Fruit fly (Drosophila melanogaster) whole organism, embryonic: ENCODE data around the gene CG8507.
A peak's percentile ranks its signal among the peaks of the same experiment; 100 is the strongest.

ENCODE experiments used
- ATbp ChIP-seq: fragments of 200-800 bp; sonication (Bioruptor generic); optimal IDR thresholded peaks from 2 replicates; lab custom pipeline; 2017; ENCODE audit warnings: missing biosample characterization, mild to moderate bottlenecking, missing genetic modification characterization, missing genetic modification reagents
- Abd-B ChIP-seq: fragments of 200-800 bp; sonication (Bioruptor generic); optimal IDR thresholded peaks from 2 replicates; lab custom pipeline; 2018; ENCODE audit warnings: missing biosample characterization, mild to moderate bottlenecking, missing genetic modification characterization, moderate library complexity
- Aef1 ChIP-seq: fragments of 200-800 bp; sonication (Bioruptor generic); IDR thresholded peaks from 3 replicates; pipeline ENCODE4 v1.3.6; 2022; ENCODE audit warnings: missing biosample characterization, missing genetic modification characterization
- CG10209 ChIP-seq: fragments of 200-800 bp; sonication (Bioruptor generic); optimal IDR thresholded peaks from 3 replicates; lab custom pipeline; 2017; ENCODE audit warnings: missing biosample characterization, mild to moderate bottlenecking, missing genetic modification characterization, missing genetic modification reagents
- CG10654 ChIP-seq: fragments of 200-800 bp; sonication (Bioruptor generic); optimal IDR thresholded peaks from 2 replicates; lab custom pipeline; 2016; ENCODE audit warnings: missing biosample characterization, missing genetic modification characterization
- CG12744 ChIP-seq: fragments of 200-800 bp; sonication (Bioruptor generic); optimal IDR thresholded peaks from 2 replicates; lab custom pipeline; 2016; ENCODE audit warnings: missing biosample characterization, missing genetic modification characterization
- CG14050 ChIP-seq: fragments of 200-800 bp; sonication (Bioruptor generic); IDR thresholded peaks from 3 replicates; pipeline ENCODE4 v1.3.6; 2022; ENCODE audit warnings: missing biosample characterization, missing genetic modification characterization
- CG14860 ChIP-seq: fragments of 200-800 bp; sonication (Bioruptor generic); IDR thresholded peaks from 3 replicates; pipeline ENCODE4 v1.3.6; 2022; ENCODE audit warnings: missing biosample characterization, missing genetic modification characterization; ENCODE audit not compliant: partially characterized antibody
- CG17361 ChIP-seq: fragments of 200-800 bp; sonication (Bioruptor generic); IDR thresholded peaks from 3 replicates; pipeline ENCODE4 v1.3.6; 2022; ENCODE audit warnings: missing biosample characterization, missing genetic modification characterization
- CG17802 ChIP-seq: fragments of 200-800 bp; sonication (Bioruptor generic); optimal IDR thresholded peaks from 2 replicates; lab custom pipeline; 2018; ENCODE audit warnings: missing biosample characterization, mild to moderate bottlenecking, missing genetic modification characterization, moderate library complexity
- CG17829 ChIP-seq: fragments of 200-800 bp; optimal IDR thresholded peaks from 2 replicates; lab custom pipeline; 2019; ENCODE audit warnings: missing biosample characterization, mild to moderate bottlenecking, missing genetic modification characterization, moderate library complexity
- CG18619 ChIP-seq: fragments of 200-800 bp; sonication (Bioruptor generic); optimal IDR thresholded peaks from 3 replicates; lab custom pipeline; 2017; ENCODE audit warnings: missing biosample characterization, mild to moderate bottlenecking, missing genetic modification characterization
- CG31224 ChIP-seq: fragments of 200-800 bp; sonication (Bioruptor generic); IDR thresholded peaks from 2 replicates; pipeline ENCODE4 v1.3.6; 2022; ENCODE audit warnings: missing biosample characterization, missing genetic modification characterization
- CG32772 ChIP-seq: fragments of 200-800 bp; sonication (Bioruptor generic); IDR thresholded peaks from 2 replicates; pipeline ENCODE4 v1.3.6; 2022; ENCODE audit warnings: missing biosample characterization, missing genetic modification characterization
- CG4404 ChIP-seq: fragments of 200-800 bp; sonication (Bioruptor generic); IDR thresholded peaks from 2 replicates; pipeline ENCODE4 v1.3.6; 2022; ENCODE audit warnings: missing biosample characterization, missing genetic modification characterization
- CG5245 ChIP-seq: fragments of 200-800 bp; sonication (Bioruptor generic); optimal IDR thresholded peaks from 3 replicates; lab custom pipeline; 2016; ENCODE audit warnings: missing biosample characterization, missing genetic modification characterization
- CG6791 ChIP-seq: fragments of 200-800 bp; sonication (Bioruptor generic); IDR thresholded peaks from 3 replicates; pipeline ENCODE4 v1.3.6; 2022; ENCODE audit warnings: missing biosample characterization, missing genetic modification characterization; ENCODE audit not compliant: partially characterized antibody
- CG7556 ChIP-seq: fragments of 200-800 bp; sonication (Bioruptor generic); optimal IDR thresholded peaks from 2 replicates; lab custom pipeline; 2017; ENCODE audit warnings: missing biosample characterization, mild to moderate bottlenecking, missing genetic modification characterization
- CG7928 ChIP-seq: fragments of 200-800 bp; sonication (Bioruptor generic); optimal IDR thresholded peaks from 2 replicates; lab custom pipeline; 2017; ENCODE audit warnings: missing biosample characterization, mild to moderate bottlenecking, missing genetic modification characterization
- CG7987 ChIP-seq: fragments of 200-800 bp; sonication (Bioruptor generic); optimal IDR thresholded peaks from 2 replicates; lab custom pipeline; 2018; ENCODE audit warnings: missing biosample characterization, mild to moderate bottlenecking, missing genetic modification characterization, moderate library complexity
- CG8089 ChIP-seq: fragments of 200-800 bp; sonication (Bioruptor generic); optimal IDR thresholded peaks from 3 replicates; lab custom pipeline; 2016; ENCODE audit warnings: missing biosample characterization, missing genetic modification characterization
- CG8359 ChIP-seq: fragments of 200-800 bp; sonication (Bioruptor generic); optimal IDR thresholded peaks from 2 replicates; lab custom pipeline; 2017; ENCODE audit warnings: missing biosample characterization, mild to moderate bottlenecking, missing genetic modification characterization, borderline replicate concordance
- CG8924 ChIP-seq: fragments of 200-800 bp; optimal IDR thresholded peaks from 3 replicates; lab custom pipeline; 2019; ENCODE audit warnings: missing biosample characterization, mild to moderate bottlenecking, missing genetic modification characterization, moderate library complexity
- CG9609 ChIP-seq: fragments of 200-800 bp; sonication (Bioruptor generic); optimal IDR thresholded peaks from 3 replicates; lab custom pipeline; 2016; ENCODE audit warnings: missing biosample characterization, missing genetic modification characterization
- CG9932 ChIP-seq: fragments of 200-800 bp; sonication (Bioruptor generic); IDR thresholded peaks from 2 replicates; pipeline ENCODE4 v1.3.6; 2022; ENCODE audit warnings: missing biosample characterization, missing genetic modification characterization
- Dad ChIP-seq: fragments of 200-800 bp; sonication (Bioruptor generic); optimal IDR thresholded peaks from 3 replicates; lab custom pipeline; 2016; ENCODE audit warnings: missing biosample characterization, missing genetic modification characterization
- E2f2 ChIP-seq: fragments of 200-800 bp; sonication (Bioruptor generic); IDR thresholded peaks from 2 replicates; pipeline ENCODE4 v1.3.6; 2022; ENCODE audit warnings: missing biosample characterization, missing genetic modification characterization
- Ets97D ChIP-seq: fragments of 200-800 bp; sonication (Bioruptor generic); optimal IDR thresholded peaks from 3 replicates; lab custom pipeline; 2016; ENCODE audit warnings: missing biosample characterization, missing genetic modification characterization
- Fer1 ChIP-seq: fragments of 200-800 bp; sonication (Bioruptor generic); optimal IDR thresholded peaks from 2 replicates; lab custom pipeline; 2017; ENCODE audit warnings: missing biosample characterization, mild to moderate bottlenecking, missing genetic modification characterization
- Fer2 ChIP-seq: fragments of 200-800 bp; sonication (Bioruptor generic); optimal IDR thresholded peaks from 2 replicates; lab custom pipeline; 2018; ENCODE audit warnings: missing biosample characterization, mild to moderate bottlenecking, missing genetic modification characterization, moderate library complexity
- Hsf ChIP-seq: fragments of 200-800 bp; sonication (Bioruptor generic); optimal IDR thresholded peaks from 3 replicates; lab custom pipeline; 2016; ENCODE audit warnings: missing biosample characterization, missing genetic modification characterization
- Mrtf ChIP-seq: fragments of 200-800 bp; sonication (Bioruptor generic); IDR thresholded peaks from 3 replicates; pipeline ENCODE4 v1.3.6; 2022; ENCODE audit warnings: missing biosample characterization, missing genetic modification characterization
- NK7.1 ChIP-seq: fragments of 200-800 bp; sonication (Bioruptor generic); optimal IDR thresholded peaks from 3 replicates; lab custom pipeline; 2016; ENCODE audit warnings: missing biosample characterization, missing genetic modification characterization
- Poxn ChIP-seq: fragments of 200-800 bp; sonication (Bioruptor generic); IDR thresholded peaks from 2 replicates; pipeline ENCODE4 v1.3.6; 2022; ENCODE audit warnings: missing biosample characterization, missing genetic modification characterization
- ci ChIP-seq: fragments of 200-800 bp; sonication (Bioruptor generic); IDR thresholded peaks from 3 replicates; pipeline ENCODE4 v1.3.6; 2022; ENCODE audit warnings: missing biosample characterization, missing genetic modification characterization
- crp ChIP-seq, 2 experiments: fragments of 200-800 bp; sonication (Bioruptor generic); optimal IDR thresholded peaks; 2 replicates in 1 of 2; 3 replicates in 1 of 2; lab custom pipeline; 2017; ENCODE audit warnings: missing biosample characterization in 2 of 2, missing genetic modification characterization in 2 of 2, mild to moderate bottlenecking in 1 of 2, moderate library complexity in 1 of 2
- cwo ChIP-seq: fragments of 200-800 bp; sonication (Bioruptor generic); optimal IDR thresholded peaks from 3 replicates; lab custom pipeline; 2017; ENCODE audit warnings: missing biosample characterization, missing genetic modification characterization, mild to moderate bottlenecking, moderate library complexity, missing genetic modification reagents
- danr ChIP-seq: fragments of 200-800 bp; sonication (Bioruptor generic); IDR thresholded peaks from 2 replicates; pipeline ENCODE4 v1.3.6; 2022; ENCODE audit warnings: missing biosample characterization, missing genetic modification characterization
- fd64A ChIP-seq: fragments of 200-800 bp; sonication (Bioruptor generic); optimal IDR thresholded peaks from 3 replicates; lab custom pipeline; 2018; ENCODE audit warnings: missing biosample characterization, mild to moderate bottlenecking, missing genetic modification characterization
- inv ChIP-seq: fragments of 200-800 bp; sonication (Bioruptor generic); IDR thresholded peaks from 2 replicates; pipeline ENCODE4 v1.3.6; 2022; ENCODE audit warnings: missing biosample characterization, missing genetic modification characterization; ENCODE audit not compliant: partially characterized antibody
- oc ChIP-seq: fragments of 200-800 bp; sonication (Bioruptor generic); optimal IDR thresholded peaks from 2 replicates; lab custom pipeline; 2018; ENCODE audit warnings: missing biosample characterization, mild to moderate bottlenecking, missing genetic modification characterization, moderate library complexity
- odd ChIP-seq: fragments of 200-800 bp; sonication (Bioruptor generic); optimal IDR thresholded peaks from 2 replicates; lab custom pipeline; 2017; ENCODE audit warnings: missing biosample characterization, mild to moderate bottlenecking, missing genetic modification characterization
- onecut ChIP-seq: fragments of 200-800 bp; sonication (Bioruptor generic); IDR thresholded peaks from 2 replicates; pipeline ENCODE4 v1.3.6; 2022; ENCODE audit warnings: missing biosample characterization, missing genetic modification characterization
- p53 ChIP-seq: fragments of 200-800 bp; sonication (Bioruptor generic); optimal IDR thresholded peaks from 2 replicates; lab custom pipeline; 2016; ENCODE audit warnings: missing biosample characterization, missing genetic modification characterization
- psq ChIP-seq: fragments of 200-800 bp; sonication (Bioruptor generic); optimal IDR thresholded peaks from 2 replicates; lab custom pipeline; 2017; ENCODE audit warnings: missing biosample characterization, missing genetic modification characterization
- run ChIP-seq: fragments of 200-800 bp; sonication (Bioruptor generic); optimal IDR thresholded peaks from 3 replicates; lab custom pipeline; 2018; ENCODE audit warnings: missing biosample characterization, mild to moderate bottlenecking, missing genetic modification characterization
- sens ChIP-seq: fragments of 200-800 bp; sonication (Bioruptor generic); peaks from one replicate; lab custom pipeline; 2016; ENCODE audit warnings: missing biosample characterization, missing genetic modification characterization
- sens-2 ChIP-seq: fragments of 200-800 bp; sonication (Bioruptor generic); IDR thresholded peaks from 2 replicates; pipeline ENCODE4 v1.3.6; 2022; ENCODE audit warnings: missing biosample characterization, missing genetic modification characterization
- tll ChIP-seq, 2 experiments: fragments of 200-800 bp in 1 of 2; fragments of >200 bp in 1 of 2; sonication (Bioruptor generic) in 1 of 2; optimal IDR thresholded peaks; 2 replicates each; lab custom pipeline; 2017 to 2019; ENCODE audit warnings: missing biosample characterization in 2 of 2, missing genetic modification characterization in 2 of 2, mild to moderate bottlenecking in 1 of 2, moderate library complexity in 1 of 2
- tna ChIP-seq: fragments of 200-800 bp; sonication (Bioruptor generic); IDR thresholded peaks from 2 replicates; pipeline ENCODE4 v1.3.6; 2022; ENCODE audit warnings: missing biosample characterization, missing genetic modification characterization; ENCODE audit not compliant: partially characterized antibody

Gene CG8507

dm6 chr3R:9777941-9778360 is 13.3 kb upstream of the CG8507 start, which contains the start of gene RpS29 (continued):
- TF ChIP-seq CG17802 (tag; lab: Kevin White, UChicago) (peak; percentile 53), odd (GFP tag; lab: Kevin White, UChicago) (peak; percentile 72), psq (GFP tag; lab: Kevin White, UChicago) (peak; percentile 50), Hsf (GFP tag; lab: Kevin White, UChicago) (peak; percentile 86), CG9609 (GFP tag; lab: Kevin White, UChicago) (peak; percentile 88), CG14860 (peak; percentile 79), Ets97D (GFP tag; lab: Kevin White, UChicago) (peak; percentile 98), CG7987 (GFP tag; lab: Kevin White, UChicago) (peak; percentile 90), CG10654 (GFP tag; lab: Kevin White, UChicago) (peak; percentile 82), E2f2 (peak; percentile 100), CG4404 (GFP tag; lab: Robert Waterston, UW) (peak; percentile 46; the same call in 1 of the 2 replicates), CG32772 (GFP tag; lab: Robert Waterston, UW) (peak; percentile 74), ATbp (GFP tag; lab: Kevin White, UChicago) (peak; percentile 10), ci (GFP tag; lab: Robert Waterston, UW) (peak; percentile 93), sens (GFP tag; lab: Kevin White, UChicago) (peak; percentile 95), CG18619 (GFP tag; lab: Kevin White, UChicago) (peak; percentile 83), run (tag; lab: Kevin White, UChicago) (peak; percentile 49), CG5245 (GFP tag; lab: Kevin White, UChicago) (peak; percentile 66), crp (GFP tag; optimal IDR thresholded peaks at IDR 0.05; lab: Kevin White, UChicago) (peak in 1 of 2 experiments; percentile 50), CG31224 (GFP tag; lab: Robert Waterston, UW) (no peak), CG9932 (peak; percentile 95), Fer2 (tag; lab: Kevin White, UChicago) (peak; percentile 70), CG17829 (tag; lab: Kevin White, UChicago) (peak; percentile 74), NK7.1 (GFP tag; lab: Kevin White, UChicago) (peak; percentile 65), CG7556 (GFP tag; lab: Kevin White, UChicago) (peak; percentile 45), CG17361 (GFP tag; lab: Robert Waterston, UW) (peak; percentile 68), Dad (GFP tag; lab: Kevin White, UChicago) (peak; percentile 84), CG8359 (no peak), p53 (GFP tag; lab: Kevin White, UChicago) (peak; percentile 83), Abd-B (GFP tag; lab: Kevin White, UChicago) (peak; percentile 40), Aef1 (peak; percentile 77), oc (tag; lab: Kevin White, UChicago) (peak; percentile 63), onecut (GFP tag; lab: Robert Waterston, UW) (peak; percentile 65; the same call in 1 of the 2 replicates), CG6791 (peak; percentile 97), fd64A (GFP tag; lab: Kevin White, UChicago) (peak; percentile 59), CG12744 (GFP tag; lab: Kevin White, UChicago) (peak; percentile 77), CG14050 (peak; percentile 60), tna (peak; percentile 86), Mrtf (GFP tag; lab: Robert Waterston, UW) (peak; percentile 71), CG10209 (GFP tag; lab: Kevin White, UChicago) (peak; percentile 72), CG8924 (tag; lab: Kevin White, UChicago) (peak; percentile 58), danr (0 out of 2 replicates have a peak, but pooled peaks have one; percentile 28), Fer1 (peak; percentile 89), tll (GFP tag; optimal IDR thresholded peaks at IDR 0.05; lab: Kevin White, UChicago) (no peak), cwo (GFP tag; lab: Kevin White, UChicago) (peak; percentile 48), Poxn (GFP tag; lab: Robert Waterston, UW) (peak; percentile 60; the same call in 1 of the 2 replicates), CG8089 (GFP tag; lab: Kevin White, UChicago) (peak; percentile 80), inv (GFP tag; lab: Robert Waterston, UW) (peak; percentile 92), CG7928 (peak; percentile 74), sens-2 (GFP tag; lab: Robert Waterston, UW) (no peak; the same call in 1 of the 2 replicates)
